Worm (Caenorhabditis elegans) whole organism, L1 larva: ENCODE data around the gene B0244.6.

Source experiments
- C04F5.9 ChIP-seq: sonication (generic microtip); optimal IDR thresholded peaks from 2 replicates; lab custom pipeline; 2016; ENCODE audit warnings: missing genetic modification characterization, missing compliant biosample characterization
- C34B4.2 ChIP-seq: sonication (generic microtip); optimal IDR thresholded peaks from 2 replicates; lab custom pipeline; 2017; ENCODE audit warnings: mild to moderate bottlenecking, missing genetic modification characterization, missing compliant biosample characterization
- Y116A8C.19 ChIP-seq: sonication (generic microtip); optimal IDR thresholded peaks from 2 replicates; lab custom pipeline; 2016; ENCODE audit warnings: missing compliant biosample characterization, missing genetic modification characterization, borderline replicate concordance
- aha-1 ChIP-seq: fragments of 150-350 bp; optimal IDR thresholded peaks from 2 replicates; lab custom pipeline; 2014; ENCODE audit warnings: missing biosample characterization, missing genetic modification characterization
- alr-1 ChIP-seq: fragments of 200-800 bp; sonication (Bioruptor generic); optimal IDR thresholded peaks from 2 replicates; lab custom pipeline; 2018; ENCODE audit warnings: borderline replicate concordance, mild to moderate bottlenecking, missing genetic modification characterization, missing compliant biosample characterization
- ama-1 ChIP-seq: fragments of 150-350 bp; optimal IDR thresholded peaks from 2 replicates; lab custom pipeline; 2014
- blmp-1 ChIP-seq: fragments of 150-350 bp; optimal IDR thresholded peaks from 2 replicates; lab custom pipeline; 2014; ENCODE audit warnings: missing biosample characterization, missing genetic modification characterization
- ceh-90 ChIP-seq: sonication (generic microtip); optimal IDR thresholded peaks from 2 replicates; lab custom pipeline; 2016; ENCODE audit warnings: missing genetic modification characterization, missing compliant biosample characterization
- dpl-1 ChIP-seq, 3 experiments: fragments of 150-350 bp in 2 of 3; sonication (generic microtip) in 1 of 3; optimal IDR thresholded peaks; 2 replicates each; lab custom pipeline; 2014 to 2017; ENCODE audit warnings: missing biosample characterization in 3 of 3, missing genetic modification characterization in 3 of 3, missing genetic modification reagents in 3 of 3
- dsc-1 ChIP-seq: sonication (generic microtip); optimal IDR thresholded peaks from 2 replicates; lab custom pipeline; 2016; ENCODE audit warnings: mild to moderate bottlenecking, missing genetic modification characterization, missing compliant biosample characterization
- egl-13 ChIP-seq: sonication (generic microtip); optimal IDR thresholded peaks from 2 replicates; lab custom pipeline; 2016; ENCODE audit warnings: missing genotype, missing genetic modification reagents, missing genetic modification characterization, missing compliant biosample characterization
- egl-27 ChIP-seq, 2 experiments: fragments of 150-350 bp in 1 of 2; sonication (generic microtip); optimal IDR thresholded peaks; 3 replicates each; lab custom pipeline; 2017 to 2018; ENCODE audit warnings: missing biosample characterization in 2 of 2, missing genetic modification characterization in 2 of 2, missing genetic modification reagents in 2 of 2
- elt-3 ChIP-seq, 6 experiments: fragments of 150-350 bp in 1 of 6; sonication (generic microtip); optimal IDR thresholded peaks; 2 replicates each; lab custom pipeline; 2017 to 2018; ENCODE audit warnings: missing biosample characterization in 6 of 6, missing genetic modification characterization in 6 of 6, inconsistent platforms in 1 of 6
- fkh-10 ChIP-seq: sonication (generic microtip); optimal IDR thresholded peaks from 2 replicates; lab custom pipeline; 2017; ENCODE audit warnings: missing biosample characterization, missing genetic modification reagents, missing genetic modification characterization
- fkh-8 ChIP-seq: sonication (generic microtip); optimal IDR thresholded peaks from 2 replicates; lab custom pipeline; 2016; ENCODE audit warnings: mild to moderate bottlenecking, missing genetic modification characterization, missing compliant biosample characterization
- grh-1 ChIP-seq: fragments of 200-800 bp; sonication (Bioruptor generic); IDR thresholded peaks from 2 replicates; pipeline ENCODE4 v1.3.6; 2022; ENCODE audit warnings: missing genetic modification reagents, missing genetic modification characterization, missing compliant biosample characterization
- isw-1 ChIP-seq: fragments of 200-800 bp; sonication (Bioruptor generic); IDR thresholded peaks from 2 replicates; pipeline ENCODE4 v1.3.6; 2022; ENCODE audit warnings: missing genetic modification characterization, missing compliant biosample characterization
- jun-1 ChIP-seq: fragments of 150-350 bp; optimal IDR thresholded peaks from 2 replicates; lab custom pipeline; 2014; ENCODE audit warnings: missing biosample characterization, missing genetic modification reagents, missing genetic modification characterization
- lin-13 ChIP-seq: fragments of 150-350 bp; optimal IDR thresholded peaks from 2 replicates; lab custom pipeline; 2014; ENCODE audit warnings: missing biosample characterization, missing genetic modification reagents, missing genetic modification characterization
- lin-39 ChIP-seq: fragments of 150-350 bp; optimal IDR thresholded peaks from 2 replicates; lab custom pipeline; 2014; ENCODE audit warnings: missing biosample characterization, missing genetic modification reagents, missing genetic modification characterization
- lir-3 ChIP-seq: sonication (generic microtip); optimal IDR thresholded peaks from 2 replicates; lab custom pipeline; 2016; ENCODE audit warnings: mild to moderate bottlenecking, missing genetic modification characterization, moderate library complexity, missing compliant biosample characterization; ENCODE audit not compliant: poor library complexity
- mab-9 ChIP-seq: fragments of 200-800 bp; sonication (Bioruptor generic); IDR thresholded peaks from 2 replicates; pipeline ENCODE4 v1.3.6; 2022; ENCODE audit warnings: missing genetic modification reagents, missing genetic modification characterization, missing compliant biosample characterization
- mdl-1 ChIP-seq, 2 experiments: fragments of 150-350 bp; optimal IDR thresholded peaks; 2 replicates each; lab custom pipeline; 2014 to 2017; ENCODE audit warnings: missing biosample characterization in 2 of 2, missing genetic modification characterization in 2 of 2, inconsistent platforms in 1 of 2
- mef-2 ChIP-seq: fragments of 150-350 bp; optimal IDR thresholded peaks from 2 replicates; lab custom pipeline; 2014; ENCODE audit warnings: missing biosample characterization, missing genetic modification characterization
- nhr-12 ChIP-seq: sonication (generic microtip); optimal IDR thresholded peaks from 2 replicates; lab custom pipeline; 2017; ENCODE audit warnings: missing biosample characterization, missing genetic modification characterization
- nhr-19 ChIP-seq: fragments of 200-800 bp; sonication (Bioruptor generic); conservative IDR thresholded peaks from 2 replicates; pipeline ENCODE4 v1.3.6; 2022; ENCODE audit warnings: missing genetic modification characterization, missing compliant biosample characterization
- nhr-76 ChIP-seq: sonication (generic microtip); optimal IDR thresholded peaks from 2 replicates; lab custom pipeline; 2017; ENCODE audit warnings: missing biosample characterization, missing genetic modification characterization
- nhr-84 ChIP-seq: sonication (generic microtip); optimal IDR thresholded peaks from 2 replicates; lab custom pipeline; 2017; ENCODE audit warnings: missing biosample characterization, missing genetic modification characterization
- pax-3 ChIP-seq: fragments of 200-800 bp; sonication (Bioruptor generic); optimal IDR thresholded peaks from 2 replicates; lab custom pipeline; 2018; ENCODE audit warnings: mild to moderate bottlenecking, missing genetic modification characterization, moderate library complexity, missing compliant biosample characterization
- rnt-1 ChIP-seq: sonication (generic microtip); optimal IDR thresholded peaks from 2 replicates; lab custom pipeline; 2016; ENCODE audit warnings: mild to moderate bottlenecking, missing genetic modification characterization, moderate library complexity, missing compliant biosample characterization
- skn-1 ChIP-seq: fragments of 150-350 bp; optimal IDR thresholded peaks from 2 replicates; lab custom pipeline; 2014; ENCODE audit warnings: missing biosample characterization, missing genetic modification characterization
- snpc-4 ChIP-seq: fragments of 150-350 bp; optimal IDR thresholded peaks from 2 replicates; lab custom pipeline; 2014; ENCODE audit warnings: missing biosample characterization, missing genetic modification characterization
- snu-23 ChIP-seq: sonication (generic microtip); optimal IDR thresholded peaks from 2 replicates; lab custom pipeline; 2016; ENCODE audit warnings: missing genetic modification characterization, missing compliant biosample characterization
- sox-4 ChIP-seq: sonication (generic microtip); optimal IDR thresholded peaks from 2 replicates; lab custom pipeline; 2016; ENCODE audit warnings: missing genetic modification characterization, missing compliant biosample characterization
- swsn-7 ChIP-seq: sonication (generic microtip); optimal IDR thresholded peaks from 2 replicates; lab custom pipeline; 2016; ENCODE audit warnings: missing genetic modification characterization, missing compliant biosample characterization
- tbx-2 ChIP-seq: sonication (generic microtip); optimal IDR thresholded peaks from 2 replicates; lab custom pipeline; 2016; ENCODE audit warnings: missing genetic modification characterization, missing compliant biosample characterization
- tlp-1 ChIP-seq: fragments of 150-350 bp; optimal IDR thresholded peaks from 2 replicates; lab custom pipeline; 2014; ENCODE audit warnings: missing biosample characterization, missing genetic modification characterization
- unc-30 ChIP-seq: sonication (generic microtip); optimal IDR thresholded peaks from 2 replicates; lab custom pipeline; 2017; ENCODE audit warnings: missing biosample characterization, missing genetic modification characterization
- unc-98 ChIP-seq: fragments of 200-800 bp; sonication (Bioruptor generic); IDR thresholded peaks from 2 replicates; pipeline ENCODE4 v1.3.6; 2022; ENCODE audit warnings: missing genetic modification characterization, missing compliant biosample characterization
- vab-15 ChIP-seq: sonication (generic microtip); optimal IDR thresholded peaks from 2 replicates; lab custom pipeline; 2017; ENCODE audit warnings: missing genotype, mild to moderate bottlenecking, missing genetic modification characterization, missing compliant biosample characterization
- ztf-11 ChIP-seq, 2 experiments: sonication (generic microtip); optimal IDR thresholded peaks; 2 replicates each; lab custom pipeline; 2016 to 2017; ENCODE audit warnings: missing genetic modification characterization in 2 of 2, missing biosample characterization in 1 of 2, missing compliant biosample characterization in 1 of 2
- ztf-4 ChIP-seq: fragments of 150-350 bp; optimal IDR thresholded peaks from 2 replicates; lab custom pipeline; 2014; ENCODE audit warnings: missing biosample characterization, missing genetic modification characterization

The B0244.6 gene

ce11 chrIII:5706077-5706627 lies 31.7 kb upstream of the B0244.6 start, which contains the start of gene rpl-23 (continued):
- TF ChIP-seq alr-1 (tag; lab: Kevin White, UChicago) (no peak), C04F5.9 (peak; percentile 47), jun-1 (peak; percentile 90), pax-3 (peak; percentile 80), isw-1 (GFP tag; lab: Robert Waterston, UW) (peak; percentile 91), dpl-1 (GFP tag; optimal IDR thresholded peaks at IDR 0.05; lab: Kevin White, UChicago) (peak; percentile 86 to 88 (median 88)), ztf-4 (tag; lab: Kevin White, UChicago) (peak; percentile 79), ceh-90 (no peak), egl-27 (tag; optimal IDR thresholded peaks at IDR 0.05; lab: Kevin White, UChicago) (peak; percentile 14 to 16), lir-3 (peak; percentile 80), nhr-84 (tag; lab: Kevin White, UChicago) (peak; percentile 47), mef-2 (tag; lab: Kevin White, UChicago) (peak; percentile 27), ztf-11 (tag; optimal IDR thresholded peaks at IDR 0.05; lab: Kevin White, UChicago) (peak in 1 of 2 experiments; percentile 39), elt-3 (tag; optimal IDR thresholded peaks at IDR 0.05; lab: Kevin White, UChicago) (peak in 5 of 6 experiments; percentile 45 to 97 (median 83)), C34B4.2 (tag; lab: Kevin White, UChicago) (no peak), snu-23 (GFP tag; lab: Kevin White, UChicago) (peak; percentile 97), Y116A8C.19 (tag; lab: Kevin White, UChicago) (no peak), sox-4 (tag; lab: Kevin White, UChicago) (no peak), skn-1 (tag; lab: Kevin White, UChicago) (peak; percentile 97), ama-1 (lab: Kevin White, UChicago) (peak; percentile 85), lin-39 (peak; percentile 78), nhr-76 (tag; lab: Kevin White, UChicago) (no peak), mdl-1 (tag; optimal IDR thresholded peaks at IDR 0.05; lab: Kevin White, UChicago) (peak in 1 of 2 experiments; percentile 83), dsc-1 (peak; percentile 73), nhr-12 (tag; lab: Kevin White, UChicago) (no peak), grh-1 (peak; percentile 70), rnt-1 (tag; lab: Kevin White, UChicago) (peak; percentile 90), tlp-1 (tag; lab: Kevin White, UChicago) (no peak), mab-9 (GFP tag; lab: Robert Waterston, UW) (no peak), nhr-19 (peak; percentile 91), egl-13 (tag; lab: Kevin White, UChicago) (peak; percentile 56), blmp-1 (tag; lab: Kevin White, UChicago) (peak; percentile 91), fkh-10 (GFP tag; lab: Kevin White, UChicago) (peak; percentile 85), unc-30 (tag; lab: Kevin White, UChicago) (no peak), vab-15 (tag; lab: Kevin White, UChicago) (peak; percentile 81), lin-13 (GFP tag; lab: Kevin White, UChicago) (peak; percentile 90), fkh-8 (tag; lab: Kevin White, UChicago) (peak; percentile 91), unc-98 (no peak), tbx-2 (tag; lab: Kevin White, UChicago) (peak; percentile 90), snpc-4 (peak; percentile 61), swsn-7 (tag; lab: Kevin White, UChicago) (peak; percentile 88), aha-1 (tag; lab: Kevin White, UChicago) (peak; percentile 30)

ce11 chrIII:5707546-5707945 lies 30.3 kb upstream of the B0244.6 start:
- TF ChIP-seq mef-2 (tag; lab: Kevin White, UChicago): no peak
- TF ChIP-seq alr-1 (tag; lab: Kevin White, UChicago): peak; percentile 99
